Worm (Caenorhabditis elegans) whole organism, mixed stage, embryonic: ENCODE data around the gene samt-1.

Experiments used
- hlh-1 ChIP-seq: fragments of 150-350 bp; optimal IDR thresholded peaks from 2 replicates; lab custom pipeline; 2014; ENCODE audit warnings: missing biosample characterization, missing genetic modification reagents, missing genetic modification characterization
- mab-5 ChIP-seq: fragments of 150-350 bp; optimal IDR thresholded peaks from 2 replicates; lab custom pipeline; 2014; ENCODE audit warnings: missing biosample characterization, missing genetic modification characterization
- nhr-76 ChIP-seq: sonication (generic microtip); optimal IDR thresholded peaks from 2 replicates; lab custom pipeline; 2017; ENCODE audit warnings: missing biosample characterization, missing genetic modification characterization
- unc-62 ChIP-seq: fragments of 150-350 bp; optimal IDR thresholded peaks from 2 replicates; lab custom pipeline; 2014; ENCODE audit warnings: missing biosample characterization, missing genetic modification reagents, missing genetic modification characterization

ce11 chrIV:2928409-2928808 lies 2.8 kb upstream of the samt-1 start, which contains the start of gene manf-1:
- no peak for TF ChIP-seq unc-62
- no peak for TF ChIP-seq mab-5 (tag; lab: Kevin White, UChicago)
- TF ChIP-seq nhr-76 (tag; lab: Kevin White, UChicago), result no peak
- TF ChIP-seq hlh-1 (tag; lab: Kevin White, UChicago), result no peak
